Worm (Caenorhabditis elegans) whole organism, L4 larva: Measurements from ENCODE around the gene apn-1.
A peak's percentile ranks its signal among the peaks of the same experiment; 100 is the strongest.

ENCODE experiments used
- D1046.2 ChIP-seq: fragments of 200-800 bp; sonication (Bioruptor generic); IDR thresholded peaks from 2 replicates; pipeline ENCODE4 v1.3.6; 2022; ENCODE audit warnings: missing genetic modification characterization, missing compliant biosample characterization
- F26F4.8 ChIP-seq: fragments of 200-800 bp; sonication (Bioruptor generic); conservative IDR thresholded peaks from 2 replicates; pipeline ENCODE4 v1.3.6; 2022; ENCODE audit warnings: missing genetic modification characterization, missing compliant biosample characterization
- F37D6.2 ChIP-seq: sonication (generic microtip); optimal IDR thresholded peaks from 2 replicates; lab custom pipeline; 2016; ENCODE audit warnings: mild to moderate bottlenecking, missing genetic modification characterization, missing compliant biosample characterization
- T26A8.4 ChIP-seq: fragments of 200-800 bp; sonication (Bioruptor generic); IDR thresholded peaks from 2 replicates; pipeline ENCODE4 v1.3.6; 2022; ENCODE audit warnings: missing genetic modification characterization, missing compliant biosample characterization
- Y105C5A.15 ChIP-seq: fragments of 200-800 bp; sonication (Bioruptor generic); IDR thresholded peaks from 2 replicates; pipeline ENCODE4 v1.3.6; 2022; ENCODE audit warnings: missing genetic modification characterization, missing compliant biosample characterization
- aly-2 ChIP-seq: sonication (generic microtip); optimal IDR thresholded peaks from 2 replicates; lab custom pipeline; 2018; ENCODE audit warnings: missing biosample characterization, missing genetic modification characterization
- ama-1 ChIP-seq: fragments of 150-350 bp; optimal IDR thresholded peaks from 2 replicates; lab custom pipeline; 2014; ENCODE audit warnings: inconsistent platforms, mixed read lengths
- ceh-32 ChIP-seq: sonication (generic microtip); optimal IDR thresholded peaks from 2 replicates; lab custom pipeline; 2016; ENCODE audit warnings: mild to moderate bottlenecking, missing genetic modification characterization, missing compliant biosample characterization; ENCODE audit not compliant: poor library complexity
- ceh-44 ChIP-seq: fragments of 200-800 bp; sonication (Bioruptor generic); IDR thresholded peaks from 2 replicates; pipeline ENCODE4 v1.3.6; 2022; ENCODE audit warnings: missing genetic modification reagents, missing genetic modification characterization, missing compliant biosample characterization
- ces-1 ChIP-seq: fragments of 150-350 bp; sonication (generic microtip); optimal IDR thresholded peaks from 4 replicates; lab custom pipeline; 2014; ENCODE audit warnings: missing biosample characterization, missing genetic modification reagents, missing genetic modification characterization
- ctbp-1 ChIP-seq: fragments of 200-800 bp; sonication (Bioruptor generic); IDR thresholded peaks from 2 replicates; pipeline ENCODE4 v1.3.6; 2022; ENCODE audit warnings: missing genetic modification reagents, missing genetic modification characterization, missing compliant biosample characterization
- daf-19 ChIP-seq: fragments of 200-800 bp; sonication (Bioruptor generic); conservative IDR thresholded peaks from 2 replicates; pipeline ENCODE4 v1.3.6; 2022; ENCODE audit warnings: missing genetic modification characterization, missing compliant biosample characterization
- dmd-9 ChIP-seq: fragments of 200-800 bp; sonication (Bioruptor generic); IDR thresholded peaks from 2 replicates; pipeline ENCODE4 v1.3.6; 2022; ENCODE audit warnings: missing genetic modification reagents, missing genetic modification characterization, missing compliant biosample characterization
- dpl-1 ChIP-seq: fragments of 150-350 bp; optimal IDR thresholded peaks from 2 replicates; lab custom pipeline; 2014; ENCODE audit warnings: missing biosample characterization, missing genetic modification reagents, missing genetic modification characterization
- dve-1 ChIP-seq: sonication (generic microtip); optimal IDR thresholded peaks from 2 replicates; lab custom pipeline; 2017; ENCODE audit warnings: antibody characterized with exemption, mild to moderate bottlenecking, missing genetic modification characterization, missing compliant biosample characterization; ENCODE audit not compliant: insufficient read depth
- egl-27 ChIP-seq: sonication (generic microtip); optimal IDR thresholded peaks from 3 replicates; lab custom pipeline; 2017; ENCODE audit warnings: missing biosample characterization, missing genetic modification reagents, missing genetic modification characterization
- egl-43 ChIP-seq: fragments of 200-800 bp; sonication (Bioruptor generic); IDR thresholded peaks from 2 replicates; pipeline ENCODE4 v1.3.6; 2022; ENCODE audit warnings: missing genetic modification reagents, missing genetic modification characterization, missing compliant biosample characterization
- hif-1 ChIP-seq, 2 experiments: sonication (generic microtip); optimal IDR thresholded peaks; 2 replicates each; lab custom pipeline; 2016 to 2017; ENCODE audit warnings: missing compliant biosample characterization in 2 of 2, missing genetic modification characterization in 2 of 2, missing genetic modification reagents in 2 of 2, missing genotype in 2 of 2, mild to moderate bottlenecking in 1 of 2
- hlh-30 ChIP-seq: sonication (generic microtip); optimal IDR thresholded peaks from 2 replicates; lab custom pipeline; 2017; ENCODE audit warnings: antibody characterized with exemption, mild to moderate bottlenecking, missing genetic modification characterization, missing compliant biosample characterization; ENCODE audit not compliant: insufficient read depth
- lin-1 ChIP-seq: fragments of 200-800 bp; sonication (Bioruptor generic); IDR thresholded peaks from 2 replicates; pipeline ENCODE4 v1.3.6; 2022; ENCODE audit warnings: missing genetic modification reagents, missing genetic modification characterization, missing compliant biosample characterization
- lin-15B ChIP-seq: fragments of 150-350 bp; sonication (generic microtip); optimal IDR thresholded peaks from 3 replicates; lab custom pipeline; 2014; ENCODE audit warnings: missing biosample characterization, missing genetic modification characterization
- lin-29 ChIP-seq: fragments of 200-800 bp; sonication (Bioruptor generic); IDR thresholded peaks from 2 replicates; pipeline ENCODE4 v1.3.6; 2022; ENCODE audit warnings: missing genetic modification reagents, missing genetic modification characterization, missing compliant biosample characterization
- lin-39 ChIP-seq: fragments of 150-350 bp; optimal IDR thresholded peaks from 2 replicates; lab custom pipeline; 2014; ENCODE audit warnings: missing biosample characterization, missing genetic modification reagents, missing genetic modification characterization
- lir-3 ChIP-seq: sonication (generic microtip); optimal IDR thresholded peaks from 2 replicates; lab custom pipeline; 2016; ENCODE audit warnings: mild to moderate bottlenecking, missing genetic modification characterization, missing compliant biosample characterization
- lsy-2 ChIP-seq, 2 experiments: fragments of 150-350 bp in 1 of 2; sonication (generic microtip) in 1 of 2; optimal IDR thresholded peaks; 2 replicates each; lab custom pipeline; 2014 to 2017; ENCODE audit warnings: missing biosample characterization in 2 of 2, missing genetic modification characterization in 2 of 2
- mep-1 ChIP-seq: fragments of 150-350 bp; sonication (generic microtip); optimal IDR thresholded peaks from 3 replicates; lab custom pipeline; 2014; ENCODE audit warnings: missing biosample characterization, missing genetic modification characterization
- mes-2 ChIP-seq: sonication (generic microtip); optimal IDR thresholded peaks from 2 replicates; lab custom pipeline; 2016; ENCODE audit warnings: missing genotype, mild to moderate bottlenecking, missing genetic modification characterization, missing compliant biosample characterization; ENCODE audit not compliant: poor library complexity, severe bottlenecking
- mxl-3 ChIP-seq: fragments of 200-800 bp; sonication (Bioruptor generic); optimal IDR thresholded peaks from 2 replicates; lab custom pipeline; 2018; ENCODE audit warnings: mild to moderate bottlenecking, missing genetic modification characterization, missing compliant biosample characterization
- nhr-10 ChIP-seq: fragments of 150-350 bp; optimal IDR thresholded peaks from 2 replicates; lab custom pipeline; 2014; ENCODE audit warnings: missing biosample characterization, missing genetic modification characterization
- nhr-102 ChIP-seq: sonication (generic microtip); optimal IDR thresholded peaks from 2 replicates; lab custom pipeline; 2016; ENCODE audit warnings: mild to moderate bottlenecking, missing genetic modification characterization, moderate library complexity, missing compliant biosample characterization
- nhr-237 ChIP-seq: sonication (generic microtip); optimal IDR thresholded peaks from 2 replicates; lab custom pipeline; 2017; ENCODE audit warnings: missing biosample characterization, missing genetic modification characterization
- nhr-25 ChIP-seq: sonication (generic microtip); optimal IDR thresholded peaks from 2 replicates; lab custom pipeline; 2017; ENCODE audit warnings: missing genetic modification characterization, mild to moderate bottlenecking, missing compliant biosample characterization, antibody characterized with exemption, moderate library complexity, borderline replicate concordance; ENCODE audit not compliant: insufficient read depth
- nhr-41 ChIP-seq: fragments of 200-800 bp; sonication (Bioruptor generic); IDR thresholded peaks from 2 replicates; pipeline ENCODE4 v1.3.6; 2022; ENCODE audit warnings: missing genetic modification reagents, missing genetic modification characterization, missing compliant biosample characterization
- nhr-42 ChIP-seq: fragments of 200-800 bp; sonication (Bioruptor generic); IDR thresholded peaks from 2 replicates; pipeline ENCODE4 v1.3.6; 2022; ENCODE audit warnings: missing genetic modification characterization, missing compliant biosample characterization
- nhr-48 ChIP-seq: sonication (generic microtip); optimal IDR thresholded peaks from 2 replicates; lab custom pipeline; 2016; ENCODE audit warnings: mild to moderate bottlenecking, missing genetic modification characterization, missing compliant biosample characterization
- nhr-6 ChIP-seq: fragments of 150-350 bp; optimal IDR thresholded peaks from 2 replicates; lab custom pipeline; 2014; ENCODE audit warnings: missing biosample characterization, missing genetic modification characterization
- pqm-1 ChIP-seq: sonication (generic microtip); optimal IDR thresholded peaks from 2 replicates; lab custom pipeline; 2017; ENCODE audit warnings: missing biosample characterization, missing genetic modification characterization
- rbr-2 ChIP-seq: sonication (generic microtip); optimal IDR thresholded peaks from 2 replicates; lab custom pipeline; 2016; ENCODE audit warnings: missing genotype, missing genetic modification characterization, missing compliant biosample characterization
- skn-1 ChIP-seq: fragments of 150-350 bp; optimal IDR thresholded peaks from 2 replicates; lab custom pipeline; 2014; ENCODE audit warnings: missing biosample characterization, missing genetic modification characterization
- snpc-1.2 ChIP-seq: fragments of 200-800 bp; sonication (Bioruptor generic); IDR thresholded peaks from 2 replicates; pipeline ENCODE4 v1.3.6; 2022; ENCODE audit warnings: missing genetic modification reagents, missing genetic modification characterization, missing compliant biosample characterization
- spr-3 ChIP-seq: fragments of 200-800 bp; sonication (Bioruptor generic); optimal IDR thresholded peaks from 2 replicates; lab custom pipeline; 2018; ENCODE audit warnings: mild to moderate bottlenecking, missing genetic modification characterization, missing compliant biosample characterization
- tra-1 ChIP-seq: fragments of 200-800 bp; sonication (Bioruptor generic); IDR thresholded peaks from 2 replicates; pipeline ENCODE4 v1.3.6; 2022; ENCODE audit warnings: missing genetic modification reagents, missing genetic modification characterization, missing compliant biosample characterization
- unc-62 ChIP-seq, 3 experiments: fragments of 150-350 bp in 1 of 3; sonication (generic microtip); optimal IDR thresholded peaks in 2 of 3; peaks in 1 of 3; 1 replicate in 1 of 3; 2 replicates in 2 of 3; lab custom pipeline; 2014 to 2017; ENCODE audit warnings: missing biosample characterization in 3 of 3, missing genetic modification characterization in 3 of 3, missing genetic modification reagents in 3 of 3, missing genotype in 1 of 3
- zip-2 ChIP-seq: fragments of 150-350 bp; optimal IDR thresholded peaks from 2 replicates; lab custom pipeline; 2014; ENCODE audit warnings: missing biosample characterization, missing genetic modification characterization
- ztf-11 ChIP-seq: fragments of 150-350 bp; optimal IDR thresholded peaks from 2 replicates; lab custom pipeline; 2014; ENCODE audit warnings: missing biosample characterization, missing genetic modification characterization
- ztf-7 ChIP-seq: fragments of 150-350 bp; optimal IDR thresholded peaks from 2 replicates; lab custom pipeline; 2014; ENCODE audit warnings: missing biosample characterization, missing genetic modification characterization

apn-1 gene

DNA sequence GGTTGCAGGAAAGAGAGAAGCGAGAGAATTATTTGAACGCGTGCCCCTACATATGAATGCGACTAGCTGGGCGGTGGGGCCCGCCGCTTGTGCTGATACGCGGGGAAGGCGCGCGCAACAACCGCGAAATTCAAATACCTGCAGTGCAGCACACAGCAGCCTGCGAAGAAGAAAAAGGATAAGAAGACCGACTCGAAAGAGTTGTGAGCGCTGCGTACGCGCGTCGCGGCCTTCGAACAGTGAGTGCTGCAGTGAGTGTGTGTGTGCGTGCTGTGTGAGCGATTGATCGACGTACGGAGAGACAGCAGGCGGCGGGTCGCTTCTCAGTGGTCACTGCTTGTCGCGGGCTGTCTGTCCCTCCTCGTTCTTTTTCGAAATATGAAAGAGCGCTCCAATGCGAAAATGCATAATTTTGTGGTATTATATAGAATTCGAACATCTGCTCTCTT, 19.1 kb upstream of the apn-1 start (continued):
- TF ChIP-seq F37D6.2 (peak; percentile 89), ceh-44 (GFP tag; lab: Robert Waterston, UW) (peak; percentile 43; the same call in 1 of the 2 replicates), daf-19 (no peak), lsy-2 (tag; optimal IDR thresholded peaks at IDR 0.05; lab: Kevin White, UChicago) (peak; percentile 65 to 81), mxl-3 (GFP tag; lab: Kevin White, UChicago) (peak; percentile 89), ces-1 (GFP tag; lab: Kevin White, UChicago) (no peak), dpl-1 (GFP tag; lab: Kevin White, UChicago) (peak; percentile 70), Y105C5A.15 (GFP tag; lab: Robert Waterston, UW) (no peak), nhr-237 (no peak), nhr-6 (tag; lab: Kevin White, UChicago) (peak; percentile 43), ceh-32 (tag; lab: Kevin White, UChicago) (peak; percentile 53), ama-1 (lab: Kevin White, UChicago) (no peak), nhr-102 (tag; lab: Kevin White, UChicago) (peak; percentile 65), mes-2 (tag; lab: Kevin White, UChicago) (peak; percentile 74), nhr-10 (no peak), hif-1 (tag; optimal IDR thresholded peaks at IDR 0.05; lab: Kevin White, UChicago) (peak; percentile 32 to 93), pqm-1 (tag; lab: Kevin White, UChicago) (peak; percentile 32), egl-27 (tag; lab: Kevin White, UChicago) (no peak), lin-1 (GFP tag; lab: Robert Waterston, UW) (peak; percentile 53; the same call in 1 of the 2 replicates), lin-39 (no peak), lir-3 (tag; lab: Kevin White, UChicago) (peak; percentile 98), tra-1 (GFP tag; lab: Robert Waterston, UW) (peak; percentile 71; the same call in 1 of the 2 replicates), mep-1 (peak; percentile 97), dve-1 (tag; lab: Kevin White, UChicago) (peak; percentile 98), zip-2 (tag; lab: Kevin White, UChicago) (peak; percentile 34), nhr-25 (tag; lab: Kevin White, UChicago) (peak; percentile 86), ztf-7 (tag; lab: Kevin White, UChicago) (no peak), snpc-1.2 (GFP tag; lab: Robert Waterston, UW) (no peak), unc-62 (GFP tag; optimal IDR thresholded peaks at IDR 0.05 in 1 of 2; lab: Kevin White, UChicago) (peak in 1 of 2 experiments; percentile 99), unc-62 (tag; optimal IDR thresholded peaks at IDR 0.05; lab: Kevin White, UChicago) (no peak), skn-1 (tag; lab: Kevin White, UChicago) (no peak), lin-15B (tag; lab: Kevin White, UChicago) (peak; percentile 55)

DNA sequence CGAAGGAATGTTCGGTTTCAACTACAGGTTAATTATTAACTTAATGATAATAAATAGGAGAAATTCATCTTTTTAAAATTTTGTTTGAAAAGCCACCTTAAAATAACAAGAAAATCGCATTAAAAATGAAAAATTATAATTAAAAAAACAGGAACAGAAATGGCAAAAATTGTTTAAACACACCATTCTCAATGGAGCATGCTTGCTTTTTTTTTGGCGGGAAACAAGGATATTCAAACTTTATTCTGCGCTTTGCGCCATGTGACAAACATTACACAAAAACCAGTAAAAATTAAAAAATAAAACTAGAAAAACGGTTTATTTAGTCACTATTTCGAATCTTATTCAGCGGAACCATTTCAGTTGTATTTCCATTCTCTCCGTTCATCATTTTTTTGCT, 18.6 kb upstream of the apn-1 start:
- TF ChIP-seq nhr-41 (GFP tag; lab: Robert Waterston, UW) (no peak), lin-29 (GFP tag; lab: Robert Waterston, UW) (no peak), hlh-30 (no peak), nhr-48 (tag; lab: Kevin White, UChicago) (no peak), D1046.2 (no peak), dmd-9 (GFP tag; lab: Robert Waterston, UW) (no peak), T26A8.4 (GFP tag; lab: Robert Waterston, UW) (no peak), aly-2 (tag; lab: Kevin White, UChicago) (no peak), nhr-42 (GFP tag; lab: Robert Waterston, UW) (no peak), nhr-10 (no peak), ztf-11 (no peak), F26F4.8 (no peak), egl-43 (GFP tag; lab: Robert Waterston, UW) (no peak), ctbp-1 (GFP tag; lab: Robert Waterston, UW) (no peak), rbr-2 (tag; lab: Kevin White, UChicago) (no peak), nhr-25 (tag; lab: Kevin White, UChicago) (no peak), spr-3 (no peak)
